Worm (Caenorhabditis elegans) whole organism, L4 larva: ENCODE data around the gene Y53G8AR.9.
A peak's percentile ranks its signal among the peaks of the same experiment; 100 is the strongest.

Experiments
- F44E2.7 ChIP-seq: fragments of 200-800 bp; sonication (Bioruptor generic); IDR thresholded peaks from 2 replicates; pipeline ENCODE4 v2.1.2; 2022; ENCODE audit warnings: missing genetic modification characterization, missing compliant biosample characterization
- F49E8.2 ChIP-seq: sonication (generic microtip); optimal IDR thresholded peaks from 2 replicates; lab custom pipeline; 2016; ENCODE audit warnings: missing compliant biosample characterization, mild to moderate bottlenecking, missing genetic modification characterization, borderline replicate concordance
- R02D3.7 ChIP-seq: fragments of 150-350 bp; sonication (generic microtip); optimal IDR thresholded peaks from 3 replicates; lab custom pipeline; 2014; ENCODE audit warnings: missing biosample characterization, missing genetic modification characterization
- T26A8.4 ChIP-seq: fragments of 200-800 bp; sonication (Bioruptor generic); IDR thresholded peaks from 2 replicates; pipeline ENCODE4 v1.3.6; 2022; ENCODE audit warnings: missing genetic modification characterization, missing compliant biosample characterization
- Y105C5A.15 ChIP-seq: fragments of 200-800 bp; sonication (Bioruptor generic); IDR thresholded peaks from 2 replicates; pipeline ENCODE4 v1.3.6; 2022; ENCODE audit warnings: missing genetic modification characterization, missing compliant biosample characterization
- Y48G9A.11 ChIP-seq: fragments of 200-800 bp; sonication (Bioruptor generic); IDR thresholded peaks from 2 replicates; pipeline ENCODE4 v1.3.6; 2022; ENCODE audit warnings: missing genetic modification reagents, missing genetic modification characterization, missing compliant biosample characterization
- Y5F2A.4 ChIP-seq: fragments of 200-800 bp; sonication (Bioruptor generic); optimal IDR thresholded peaks from 2 replicates; lab custom pipeline; 2018; ENCODE audit warnings: mild to moderate bottlenecking, missing genetic modification characterization, missing compliant biosample characterization
- Y75B8A.6 ChIP-seq: fragments of 200-800 bp; sonication (Bioruptor generic); IDR thresholded peaks from 2 replicates; pipeline ENCODE4 v1.3.6; 2022; ENCODE audit warnings: missing genetic modification reagents, missing genetic modification characterization, missing compliant biosample characterization
- ZK337.2 ChIP-seq: fragments of 200-800 bp; sonication (Bioruptor generic); IDR thresholded peaks from 2 replicates; pipeline ENCODE4 v1.3.6; 2022; ENCODE audit warnings: missing genetic modification reagents, missing genetic modification characterization, missing compliant biosample characterization
- aha-1 ChIP-seq: fragments of 150-350 bp; peaks from one replicate; lab custom pipeline; 2014; ENCODE audit warnings: missing biosample characterization, missing genetic modification characterization
- ceh-28 ChIP-seq: fragments of 150-350 bp; optimal IDR thresholded peaks from 2 replicates; lab custom pipeline; 2014; ENCODE audit warnings: missing biosample characterization, missing genetic modification reagents, missing genetic modification characterization
- ceh-32 ChIP-seq: sonication (generic microtip); optimal IDR thresholded peaks from 2 replicates; lab custom pipeline; 2016; ENCODE audit warnings: mild to moderate bottlenecking, missing genetic modification characterization, missing compliant biosample characterization; ENCODE audit not compliant: poor library complexity
- ctbp-1 ChIP-seq: fragments of 200-800 bp; sonication (Bioruptor generic); IDR thresholded peaks from 2 replicates; pipeline ENCODE4 v1.3.6; 2022; ENCODE audit warnings: missing genetic modification reagents, missing genetic modification characterization, missing compliant biosample characterization
- daf-19 ChIP-seq: fragments of 200-800 bp; sonication (Bioruptor generic); conservative IDR thresholded peaks from 2 replicates; pipeline ENCODE4 v1.3.6; 2022; ENCODE audit warnings: missing genetic modification characterization, missing compliant biosample characterization
- dmd-6 ChIP-seq: fragments of 200-800 bp; sonication (Bioruptor generic); IDR thresholded peaks from 2 replicates; pipeline ENCODE4 v1.3.6; 2022; ENCODE audit warnings: missing genetic modification reagents, missing genetic modification characterization, missing compliant biosample characterization
- dpl-1 ChIP-seq: fragments of 150-350 bp; optimal IDR thresholded peaks from 2 replicates; lab custom pipeline; 2014; ENCODE audit warnings: missing biosample characterization, missing genetic modification reagents, missing genetic modification characterization
- duxl-1 ChIP-seq: sonication (generic microtip); optimal IDR thresholded peaks from 2 replicates; lab custom pipeline; 2016; ENCODE audit warnings: mild to moderate bottlenecking, missing genetic modification characterization, moderate library complexity, missing compliant biosample characterization; ENCODE audit not compliant: poor library complexity
- dve-1 ChIP-seq: sonication (generic microtip); optimal IDR thresholded peaks from 2 replicates; lab custom pipeline; 2017; ENCODE audit warnings: antibody characterized with exemption, mild to moderate bottlenecking, missing genetic modification characterization, missing compliant biosample characterization; ENCODE audit not compliant: insufficient read depth
- egl-27 ChIP-seq: sonication (generic microtip); optimal IDR thresholded peaks from 3 replicates; lab custom pipeline; 2017; ENCODE audit warnings: missing biosample characterization, missing genetic modification reagents, missing genetic modification characterization
- fkh-10 ChIP-seq: fragments of 150-350 bp; optimal IDR thresholded peaks from 2 replicates; lab custom pipeline; 2014; ENCODE audit warnings: missing biosample characterization, missing genetic modification reagents, missing genetic modification characterization
- fos-1 ChIP-seq: fragments of 150-350 bp; optimal IDR thresholded peaks from 2 replicates; lab custom pipeline; 2014; ENCODE audit warnings: missing biosample characterization, missing genetic modification characterization
- gei-8 ChIP-seq: fragments of 200-800 bp; sonication (Bioruptor generic); optimal IDR thresholded peaks from 2 replicates; lab custom pipeline; 2018; ENCODE audit warnings: mild to moderate bottlenecking, missing genetic modification characterization, missing compliant biosample characterization
- hlh-11 ChIP-seq: fragments of 200-800 bp; sonication (Bioruptor generic); optimal IDR thresholded peaks from 2 replicates; lab custom pipeline; 2018; ENCODE audit warnings: mild to moderate bottlenecking, missing genetic modification characterization, missing compliant biosample characterization
- hlh-30 ChIP-seq: sonication (generic microtip); optimal IDR thresholded peaks from 2 replicates; lab custom pipeline; 2017; ENCODE audit warnings: antibody characterized with exemption, mild to moderate bottlenecking, missing genetic modification characterization, missing compliant biosample characterization; ENCODE audit not compliant: insufficient read depth
- hmg-1.1 ChIP-seq: fragments of 200-800 bp; sonication (Bioruptor generic); IDR thresholded peaks from 2 replicates; pipeline ENCODE4 v1.3.6; 2022; ENCODE audit warnings: missing genetic modification reagents, missing genetic modification characterization, missing compliant biosample characterization
- lim-7 ChIP-seq: fragments of 200-800 bp; sonication (Bioruptor generic); IDR thresholded peaks from 2 replicates; pipeline ENCODE4 v1.3.6; 2022; ENCODE audit warnings: missing genetic modification characterization, missing compliant biosample characterization
- lin-1 ChIP-seq: fragments of 200-800 bp; sonication (Bioruptor generic); IDR thresholded peaks from 2 replicates; pipeline ENCODE4 v1.3.6; 2022; ENCODE audit warnings: missing genetic modification reagents, missing genetic modification characterization, missing compliant biosample characterization
- lin-15B ChIP-seq: fragments of 150-350 bp; sonication (generic microtip); optimal IDR thresholded peaks from 3 replicates; lab custom pipeline; 2014; ENCODE audit warnings: missing biosample characterization, missing genetic modification characterization
- lin-29 ChIP-seq: fragments of 200-800 bp; sonication (Bioruptor generic); IDR thresholded peaks from 2 replicates; pipeline ENCODE4 v1.3.6; 2022; ENCODE audit warnings: missing genetic modification reagents, missing genetic modification characterization, missing compliant biosample characterization
- lin-39 ChIP-seq: fragments of 150-350 bp; optimal IDR thresholded peaks from 2 replicates; lab custom pipeline; 2014; ENCODE audit warnings: missing biosample characterization, missing genetic modification reagents, missing genetic modification characterization
- madf-9 ChIP-seq: fragments of 200-800 bp; sonication (Bioruptor generic); conservative IDR thresholded peaks from 2 replicates; pipeline ENCODE4 v1.3.6; 2022; ENCODE audit warnings: missing genetic modification reagents, missing genetic modification characterization, missing compliant biosample characterization
- mdl-1 ChIP-seq, 2 experiments: fragments of 150-350 bp in 1 of 2; sonication (generic microtip) in 1 of 2; optimal IDR thresholded peaks; 2 replicates each; lab custom pipeline; 2014 to 2017; ENCODE audit warnings: missing biosample characterization in 2 of 2, missing genetic modification characterization in 2 of 2
- mdt-29 ChIP-seq: fragments of 200-800 bp; sonication (Bioruptor generic); IDR thresholded peaks from 2 replicates; pipeline ENCODE4 v1.3.6; 2022; ENCODE audit warnings: missing genetic modification reagents, missing genetic modification characterization, missing compliant biosample characterization
- nhr-11 ChIP-seq: fragments of 150-350 bp; optimal IDR thresholded peaks from 2 replicates; lab custom pipeline; 2014; ENCODE audit warnings: missing biosample characterization, missing genetic modification characterization
- nhr-111 ChIP-seq: fragments of 200-800 bp; sonication (Bioruptor generic); optimal IDR thresholded peaks from 2 replicates; lab custom pipeline; 2018; ENCODE audit warnings: mild to moderate bottlenecking, missing genetic modification characterization, missing compliant biosample characterization
- nhr-25 ChIP-seq: sonication (generic microtip); optimal IDR thresholded peaks from 2 replicates; lab custom pipeline; 2017; ENCODE audit warnings: missing genetic modification characterization, mild to moderate bottlenecking, missing compliant biosample characterization, antibody characterized with exemption, moderate library complexity, borderline replicate concordance; ENCODE audit not compliant: insufficient read depth
- nhr-6 ChIP-seq: fragments of 150-350 bp; optimal IDR thresholded peaks from 2 replicates; lab custom pipeline; 2014; ENCODE audit warnings: missing biosample characterization, missing genetic modification characterization
- pha-4 ChIP-seq, 2 experiments: fragments of 150-350 bp in 1 of 2; fragments of 200-800 bp in 1 of 2; sonication (Bioruptor generic) in 1 of 2; IDR thresholded peaks in 1 of 2; optimal IDR thresholded peaks in 1 of 2; 2 replicates each; pipeline versions ENCODE4 v1.3.6 to Lab custom; 2014 to 2022; ENCODE audit warnings: missing genetic modification characterization in 2 of 2, missing genetic modification reagents in 2 of 2, missing biosample characterization in 1 of 2, missing compliant biosample characterization in 1 of 2
- php-3 ChIP-seq: fragments of 200-800 bp; sonication (Bioruptor generic); IDR thresholded peaks from 2 replicates; pipeline ENCODE4 v1.3.6; 2022; ENCODE audit warnings: missing genetic modification reagents, missing genetic modification characterization, missing compliant biosample characterization
- rbr-2 ChIP-seq: sonication (generic microtip); optimal IDR thresholded peaks from 2 replicates; lab custom pipeline; 2016; ENCODE audit warnings: missing genotype, missing genetic modification characterization, missing compliant biosample characterization
- saeg-2 ChIP-seq: fragments of 200-800 bp; sonication (Bioruptor generic); IDR thresholded peaks from 2 replicates; pipeline ENCODE4 v1.3.6; 2022; ENCODE audit warnings: missing genetic modification reagents, missing genetic modification characterization, missing compliant biosample characterization
- sdz-12 ChIP-seq: fragments of 200-800 bp; sonication (Bioruptor generic); optimal IDR thresholded peaks from 2 replicates; lab custom pipeline; 2018; ENCODE audit warnings: mild to moderate bottlenecking, missing genetic modification characterization, missing compliant biosample characterization
- set-16 ChIP-seq: fragments of 200-800 bp; sonication (Bioruptor generic); IDR thresholded peaks from 2 replicates; pipeline ENCODE4 v1.3.6; 2022; ENCODE audit warnings: missing genetic modification reagents, missing genetic modification characterization, missing compliant biosample characterization
- snpc-4 ChIP-seq: fragments of 150-350 bp; optimal IDR thresholded peaks from 2 replicates; lab custom pipeline; 2014; ENCODE audit warnings: missing biosample characterization, missing genetic modification characterization
- spr-1 ChIP-seq: sonication (generic microtip); optimal IDR thresholded peaks from 2 replicates; lab custom pipeline; 2016; ENCODE audit warnings: mild to moderate bottlenecking, missing genetic modification characterization, missing compliant biosample characterization
- spr-3 ChIP-seq: fragments of 200-800 bp; sonication (Bioruptor generic); optimal IDR thresholded peaks from 2 replicates; lab custom pipeline; 2018; ENCODE audit warnings: mild to moderate bottlenecking, missing genetic modification characterization, missing compliant biosample characterization
- tra-1 ChIP-seq: fragments of 200-800 bp; sonication (Bioruptor generic); IDR thresholded peaks from 2 replicates; pipeline ENCODE4 v1.3.6; 2022; ENCODE audit warnings: missing genetic modification reagents, missing genetic modification characterization, missing compliant biosample characterization
- unc-62 ChIP-seq, 3 experiments: fragments of 150-350 bp in 1 of 3; sonication (generic microtip); optimal IDR thresholded peaks in 2 of 3; peaks in 1 of 3; 1 replicate in 1 of 3; 2 replicates in 2 of 3; lab custom pipeline; 2014 to 2017; ENCODE audit warnings: missing biosample characterization in 3 of 3, missing genetic modification characterization in 3 of 3, missing genetic modification reagents in 3 of 3, missing genotype in 1 of 3
- zip-11 ChIP-seq: fragments of 200-800 bp; sonication (Bioruptor generic); IDR thresholded peaks from 2 replicates; pipeline ENCODE4 v1.3.6; 2022; ENCODE audit warnings: missing genetic modification characterization, missing compliant biosample characterization
- ztf-11 ChIP-seq: fragments of 150-350 bp; optimal IDR thresholded peaks from 2 replicates; lab custom pipeline; 2014; ENCODE audit warnings: missing biosample characterization, missing genetic modification characterization

The Y53G8AR.9 gene

DNA sequence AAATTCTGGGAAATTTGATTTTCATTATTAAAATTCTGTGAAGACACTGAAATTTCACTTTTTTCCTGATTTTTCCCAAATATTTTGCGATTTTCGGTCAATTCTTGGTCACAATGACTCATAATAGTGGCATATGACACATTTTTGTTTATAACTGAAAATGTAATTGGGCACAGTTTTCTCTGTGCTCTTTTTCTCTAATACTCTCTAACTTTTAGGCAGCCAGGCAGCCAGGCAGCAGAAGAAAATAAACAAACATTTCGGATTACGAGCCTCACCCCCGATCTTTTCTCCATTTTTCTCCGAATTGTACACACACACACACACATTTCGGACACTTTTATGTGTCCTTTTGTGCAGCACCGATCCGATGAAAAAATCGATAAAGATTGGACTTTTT lies 13.7 kb downstream of the Y53G8AR.9 start:
- no peak for TF ChIP-seq R02D3.7 (tag; lab: Kevin White, UChicago)
- no peak for TF ChIP-seq pha-4 (GFP tag; IDR thresholded peaks at IDR 0.05; lab: Robert Waterston, UW)
- peak; percentile 90 for TF ChIP-seq pha-4 (tag; optimal IDR thresholded peaks at IDR 0.05; lab: Kevin White, UChicago)
- no peak for TF ChIP-seq snpc-4
- no peak for TF ChIP-seq T26A8.4 (GFP tag; lab: Robert Waterston, UW)
- TF ChIP-seq saeg-2 (GFP tag; lab: Robert Waterston, UW) = no peak
- TF ChIP-seq mdl-1 (tag; optimal IDR thresholded peaks at IDR 0.05; lab: Kevin White, UChicago) = no peak
- TF ChIP-seq egl-27 (tag; lab: Kevin White, UChicago) = no peak
- no peak for TF ChIP-seq ceh-32 (tag; lab: Kevin White, UChicago)
- TF ChIP-seq fos-1 (tag; lab: Kevin White, UChicago) = no peak
- peak; percentile 19 for TF ChIP-seq aha-1 (tag; lab: Kevin White, UChicago)
- TF ChIP-seq Y48G9A.11 (GFP tag; lab: Robert Waterston, UW) = no peak
- TF ChIP-seq unc-62 (GFP tag; optimal IDR thresholded peaks at IDR 0.05 in 1 of 2; lab: Kevin White, UChicago) = no peak
- TF ChIP-seq unc-62 (tag; optimal IDR thresholded peaks at IDR 0.05; lab: Kevin White, UChicago) = no peak
- no peak for TF ChIP-seq ceh-28 (tag; lab: Kevin White, UChicago)
- no peak for TF ChIP-seq rbr-2 (tag; lab: Kevin White, UChicago)
- TF ChIP-seq fkh-10 (GFP tag; lab: Kevin White, UChicago) = no peak
- no peak for TF ChIP-seq lin-15B (tag; lab: Kevin White, UChicago)
- TF ChIP-seq lin-39 (tag; lab: Kevin White, UChicago) = no peak
- no peak for TF ChIP-seq nhr-111
- TF ChIP-seq mdt-29 = no peak
- TF ChIP-seq duxl-1 (tag; lab: Kevin White, UChicago) = no peak
- no peak for TF ChIP-seq daf-19 (GFP tag; lab: Robert Waterston, UW)
- TF ChIP-seq hmg-1.1 (GFP tag; lab: Robert Waterston, UW) = no peak
- no peak for TF ChIP-seq ztf-11 (tag; lab: Kevin White, UChicago)
- no peak for TF ChIP-seq Y5F2A.4 (GFP tag; lab: Kevin White, UChicago)
- no peak for TF ChIP-seq F49E8.2 (tag; lab: Kevin White, UChicago)
- no peak for TF ChIP-seq dpl-1
- no peak for TF ChIP-seq ZK337.2
- no peak for TF ChIP-seq dmd-6
- no peak for TF ChIP-seq Y105C5A.15 (GFP tag; lab: Robert Waterston, UW)
- TF ChIP-seq tra-1 (GFP tag; lab: Robert Waterston, UW) = no peak
- TF ChIP-seq nhr-11 (tag; lab: Kevin White, UChicago) = no peak
- no peak for TF ChIP-seq madf-9 (GFP tag; lab: Robert Waterston, UW)
- TF ChIP-seq hlh-30 (tag; lab: Kevin White, UChicago) = no peak
- TF ChIP-seq spr-3 (GFP tag; lab: Kevin White, UChicago) = no peak
- no peak for TF ChIP-seq nhr-25 (tag; lab: Kevin White, UChicago)
- TF ChIP-seq hlh-11 (tag; lab: Kevin White, UChicago) = peak; percentile 49
- TF ChIP-seq ctbp-1 (GFP tag; lab: Robert Waterston, UW) = no peak
- no peak for TF ChIP-seq sdz-12 (GFP tag; lab: Kevin White, UChicago)
- no peak for TF ChIP-seq lim-7 (GFP tag; lab: Robert Waterston, UW)
- TF ChIP-seq php-3 = no peak
- TF ChIP-seq zip-11 (GFP tag; lab: Robert Waterston, UW) = no peak
- TF ChIP-seq spr-1 (tag; lab: Kevin White, UChicago) = no peak
- TF ChIP-seq set-16 (GFP tag; lab: Robert Waterston, UW) = no peak
- no peak for TF ChIP-seq F44E2.7 (GFP tag; lab: Robert Waterston, UW)
- no peak for TF ChIP-seq gei-8 (GFP tag; lab: Kevin White, UChicago)
- TF ChIP-seq lin-1 (GFP tag; lab: Robert Waterston, UW) = no peak
- TF ChIP-seq lin-29 = no peak
- TF ChIP-seq dve-1 = peak; percentile 48
- no peak for TF ChIP-seq Y75B8A.6 (GFP tag; lab: Robert Waterston, UW)
- peak; percentile 57 for TF ChIP-seq nhr-6 (tag; lab: Kevin White, UChicago)
